Worm (Caenorhabditis elegans): ENCODE measurements around the gene sru-27.

The sru-27 gene

DNA sequence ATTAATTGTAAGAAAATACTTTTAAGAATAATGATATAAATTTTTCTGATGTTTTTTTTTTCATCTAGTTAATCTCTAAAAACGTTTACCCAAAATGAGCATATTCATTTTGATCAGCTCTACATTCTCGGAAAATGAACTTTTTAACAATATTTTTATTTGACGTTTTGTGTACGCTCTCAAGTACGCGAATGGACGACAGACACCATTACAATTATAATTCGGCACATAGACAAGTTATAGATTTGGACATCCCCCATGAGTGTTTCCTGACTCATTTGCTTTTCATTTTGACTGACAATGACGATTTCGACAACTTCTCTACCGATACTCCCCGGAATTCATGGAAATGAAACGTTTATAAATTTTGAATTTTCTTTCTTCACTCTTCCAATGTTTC, at the start of gene sru-27:
Gene sru-27 (plus strand): TSS at position 301 of the 400 bp plus-strand sequence.
- TF ChIP-seq tbx-2 (tag; optimal IDR thresholded peaks at IDR 0.05): no peak
- no peak for TF ChIP-seq ceh-18 (tag; optimal IDR thresholded peaks at IDR 0.05)
- no peak for TF ChIP-seq Y22D7AL.16 (tag; optimal IDR thresholded peaks at IDR 0.05)
- no peak for TF ChIP-seq zip-5 (tag; optimal IDR thresholded peaks at IDR 0.05)
- no peak for TF ChIP-seq npax-4 (tag; optimal IDR thresholded peaks at IDR 0.05)
- TF ChIP-seq fax-1 (tag; optimal IDR thresholded peaks at IDR 0.05): no peak
- TF ChIP-seq unc-55 (GFP tag; optimal IDR thresholded peaks at IDR 0.05): no peak
- no peak for TF ChIP-seq hlh-8 (tag; optimal IDR thresholded peaks at IDR 0.05)
- no peak for TF ChIP-seq pqm-1 (tag; optimal IDR thresholded peaks at IDR 0.05)
- no peak for TF ChIP-seq ceh-14 (tag; optimal IDR thresholded peaks at IDR 0.05)
- TF ChIP-seq unc-3 (GFP tag; conservative IDR thresholded peaks at IDR 0.05): no peak
- no peak for TF ChIP-seq unc-3 (tag; optimal IDR thresholded peaks at IDR 0.05)
- no peak for TF ChIP-seq nfya-1 (tag; optimal IDR thresholded peaks at IDR 0.05)

DNA sequence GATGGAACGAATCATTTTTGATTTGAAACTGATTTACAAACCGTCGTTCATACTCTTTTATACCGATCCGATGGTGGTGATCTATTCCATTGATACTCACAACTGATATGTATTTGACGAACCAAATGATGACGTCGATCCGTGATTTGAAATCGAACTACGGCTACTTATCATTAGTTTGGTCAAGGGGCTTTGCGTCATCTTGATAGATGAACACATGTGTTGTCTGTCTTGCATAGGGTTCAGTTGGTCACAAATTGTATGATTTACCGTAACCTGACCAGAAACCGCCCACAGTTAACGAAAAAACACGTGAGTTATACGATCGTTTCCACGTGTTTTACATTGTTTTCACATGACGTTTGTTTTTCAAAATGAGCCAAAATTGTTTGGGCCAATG, 49.1 kb upstream of the sru-27 start, which contains the start of gene cnc-2:
Gene cnc-2 (minus strand): TSS at position 24 of the 400 bp plus-strand sequence.
- TF ChIP-seq pat-9 (tag; optimal IDR thresholded peaks at IDR 0.05) (no peak), che-1 (tag; optimal IDR thresholded peaks at IDR 0.05) (no peak), dmd-4 (tag; optimal IDR thresholded peaks at IDR 0.05; ENCODE audit: borderline replicate concordance) (no peak), hlh-30 (tag; optimal IDR thresholded peaks at IDR 0.05; ENCODE audit: insufficient read depth) (no peak), hlh-8 (tag; optimal IDR thresholded peaks at IDR 0.05) (no peak), elt-2 (tag; optimal IDR thresholded peaks at IDR 0.05) (no peak)

DNA sequence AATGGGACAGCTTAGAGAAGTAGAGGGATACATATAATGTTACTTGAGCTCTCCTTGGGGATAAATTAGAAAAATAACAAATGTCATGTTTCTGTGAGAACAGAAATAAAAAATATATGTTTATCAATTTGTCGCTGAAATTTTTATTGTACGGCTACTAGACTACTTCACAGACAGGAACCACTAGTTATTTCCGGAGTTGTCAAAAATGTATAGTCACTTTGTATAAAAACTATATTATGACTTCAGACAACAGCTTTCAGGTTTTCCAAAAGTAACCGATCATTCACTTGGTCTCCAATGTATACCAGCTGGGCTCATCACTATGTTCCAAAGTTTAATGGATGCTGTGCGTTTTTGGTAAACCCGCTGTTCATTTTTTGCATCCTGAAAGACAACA, 47.9 kb upstream of the sru-27 start, which contains the start of gene srj-23:
Gene srj-23 (plus strand): TSS at position 301 of the 400 bp plus-strand sequence.
- TF ChIP-seq gmeb-2 (tag; optimal IDR thresholded peaks at IDR 0.05) (no peak), ceh-18 (tag; optimal IDR thresholded peaks at IDR 0.05) (no peak), ttx-3 (tag; optimal IDR thresholded peaks at IDR 0.05) (no peak), ets-4 (tag; optimal IDR thresholded peaks at IDR 0.05) (no peak), pros-1 (tag; optimal IDR thresholded peaks at IDR 0.05) (no peak), nfya-1 (tag; optimal IDR thresholded peaks at IDR 0.05) (no peak), elt-4 (tag; optimal IDR thresholded peaks at IDR 0.05) (no peak), ceh-14 (tag; optimal IDR thresholded peaks at IDR 0.05) (no peak), ceh-9 (tag; optimal IDR thresholded peaks at IDR 0.05) (no peak), ceh-31 (tag; optimal IDR thresholded peaks at IDR 0.05) (no peak), che-1 (tag; optimal IDR thresholded peaks at IDR 0.05) (no peak), K02D7.2 (tag; optimal IDR thresholded peaks at IDR 0.05) (no peak), ahr-1 (tag; optimal IDR thresholded peaks at IDR 0.05) (no peak), ceh-19 (GFP tag; optimal IDR thresholded peaks at IDR 0.05) (no peak), pat-9 (tag; optimal IDR thresholded peaks at IDR 0.05) (no peak)

DNA sequence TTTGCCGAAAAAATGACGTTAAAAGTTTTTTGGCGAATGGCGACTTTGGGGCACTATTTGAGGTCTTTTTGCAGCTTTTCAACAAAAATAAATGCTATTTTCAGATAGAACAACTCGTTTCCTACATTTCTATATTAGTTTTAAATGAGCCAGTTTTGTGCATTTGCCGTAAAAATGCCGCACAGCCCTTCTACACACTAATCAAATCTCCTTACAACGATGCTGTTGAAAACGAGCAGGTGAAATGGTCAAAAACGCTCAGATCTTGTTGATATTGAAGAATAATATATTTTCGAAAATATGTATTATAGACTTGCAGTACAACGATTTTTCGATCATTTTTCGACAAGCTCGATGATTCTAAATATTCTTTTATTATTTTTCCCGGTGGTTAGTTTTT, 44.5 kb upstream of the sru-27 start, which contains the start of gene chil-14:
Gene chil-14 (plus strand): TSS at position 301 of the 400 bp plus-strand sequence.
- TF ChIP-seq pha-4 (tag; optimal IDR thresholded peaks at IDR 0.05) (no peak), unc-86 (tag; optimal IDR thresholded peaks at IDR 0.05) (no peak), dmd-4 (tag; optimal IDR thresholded peaks at IDR 0.05; ENCODE audit: borderline replicate concordance) (no peak), pros-1 (tag; optimal IDR thresholded peaks at IDR 0.05) (no peak), lim-6 (tag; optimal IDR thresholded peaks at IDR 0.05) (no peak), sdc-2 (tag; optimal IDR thresholded peaks at IDR 0.05) (no peak), ceh-6 (GFP tag; optimal IDR thresholded peaks at IDR 0.05) (no peak), Y22D7AL.16 (tag; optimal IDR thresholded peaks at IDR 0.05) (no peak), pax-1 (tag; optimal IDR thresholded peaks at IDR 0.05) (no peak), hlh-13 (GFP tag; optimal IDR thresholded peaks at IDR 0.05) (no peak), hlh-8 (tag; optimal IDR thresholded peaks at IDR 0.05) (no peak), nhr-11 (tag; optimal IDR thresholded peaks at IDR 0.05) (no peak), eyg-1 (tag; optimal IDR thresholded peaks at IDR 0.05) (no peak), che-1 (tag; optimal IDR thresholded peaks at IDR 0.05) (no peak), ceh-30 (tag; optimal IDR thresholded peaks at IDR 0.05) (no peak), ets-4 (tag; optimal IDR thresholded peaks at IDR 0.05) (no peak), hlh-6 (tag; optimal IDR thresholded peaks at IDR 0.05) (no peak), fkh-6 (tag; optimal IDR thresholded peaks at IDR 0.05) (no peak), C08G9.2 (tag; optimal IDR thresholded peaks at IDR 0.05) (no peak), mec-3 (tag; optimal IDR thresholded peaks at IDR 0.05; ENCODE audit: borderline replicate concordance) (no peak)
